Fruit fly (Drosophila melanogaster) whole organism, embryonic: ENCODE data around the gene Ube4B.
A peak's percentile ranks its signal among the peaks of the same experiment; 100 is the strongest.

ENCODE experiments used
- Ada2b ChIP-seq: fragments of 200-800 bp; sonication (Bioruptor generic); IDR thresholded peaks from 2 replicates; pipeline ENCODE4 v1.3.6; 2022; ENCODE audit warnings: missing biosample characterization, missing genetic modification characterization
- CG10147 ChIP-seq: fragments of 200-800 bp; sonication (Bioruptor generic); optimal IDR thresholded peaks from 2 replicates; lab custom pipeline; 2019; ENCODE audit warnings: missing biosample characterization, mild to moderate bottlenecking, missing genetic modification characterization, moderate library complexity
- CG10366 ChIP-seq: fragments of 200-800 bp; sonication (Bioruptor generic); IDR thresholded peaks from 2 replicates; pipeline ENCODE4 v1.3.6; 2022; ENCODE audit warnings: missing biosample characterization, missing genetic modification characterization
- CG11085 ChIP-seq: fragments of 200-800 bp; sonication (Bioruptor generic); IDR thresholded peaks from 2 replicates; pipeline ENCODE4 v1.3.6; 2022; ENCODE audit warnings: missing biosample characterization, missing genetic modification characterization
- CG11398 ChIP-seq: fragments of 200-800 bp; sonication (Bioruptor generic); optimal IDR thresholded peaks from 2 replicates; lab custom pipeline; 2016; ENCODE audit warnings: missing biosample characterization, missing genetic modification characterization
- CG11723 ChIP-seq: fragments of 200-800 bp; sonication (Bioruptor generic); optimal IDR thresholded peaks from 2 replicates; lab custom pipeline; 2017; ENCODE audit warnings: missing biosample characterization, mild to moderate bottlenecking, missing genetic modification characterization
- CG12155 ChIP-seq: fragments of 200-800 bp; sonication (Bioruptor generic); optimal IDR thresholded peaks from 3 replicates; lab custom pipeline; 2016; ENCODE audit warnings: missing biosample characterization, missing genetic modification characterization
- CG12391 ChIP-seq: fragments of 200-800 bp; sonication (Bioruptor generic); optimal IDR thresholded peaks from 3 replicates; lab custom pipeline; 2018; ENCODE audit warnings: missing biosample characterization, mild to moderate bottlenecking, missing genetic modification characterization, moderate library complexity
- CG14860 ChIP-seq: fragments of 200-800 bp; sonication (Bioruptor generic); IDR thresholded peaks from 3 replicates; pipeline ENCODE4 v1.3.6; 2022; ENCODE audit warnings: missing biosample characterization, missing genetic modification characterization; ENCODE audit not compliant: partially characterized antibody
- CG14965 ChIP-seq: fragments of 200-800 bp; sonication (Bioruptor generic); optimal IDR thresholded peaks from 2 replicates; lab custom pipeline; 2016; ENCODE audit warnings: missing biosample characterization, missing genetic modification characterization, borderline replicate concordance
- CG15011 ChIP-seq: fragments of 200-800 bp; sonication (Bioruptor generic); optimal IDR thresholded peaks from 3 replicates; lab custom pipeline; 2018; ENCODE audit warnings: missing biosample characterization, mild to moderate bottlenecking, missing genetic modification characterization
- CG15269 ChIP-seq: fragments of 200-800 bp; sonication (Bioruptor generic); optimal IDR thresholded peaks from 2 replicates; lab custom pipeline; 2018; ENCODE audit warnings: missing biosample characterization, mild to moderate bottlenecking, missing genetic modification characterization, moderate library complexity
- CG15514 ChIP-seq: fragments of 200-800 bp; sonication (Bioruptor generic); optimal IDR thresholded peaks from 3 replicates; lab custom pipeline; 2017; ENCODE audit warnings: missing biosample characterization, missing genetic modification characterization, mild to moderate bottlenecking, moderate library complexity, missing genetic modification reagents
- CG16815 ChIP-seq: fragments of 200-800 bp; sonication (Bioruptor generic); optimal IDR thresholded peaks from 3 replicates; lab custom pipeline; 2017; ENCODE audit warnings: missing biosample characterization, mild to moderate bottlenecking, missing genetic modification characterization
- CG17829 ChIP-seq: fragments of 200-800 bp; optimal IDR thresholded peaks from 2 replicates; lab custom pipeline; 2019; ENCODE audit warnings: missing biosample characterization, mild to moderate bottlenecking, missing genetic modification characterization, moderate library complexity
- CG1792 ChIP-seq: fragments of 200-800 bp; sonication (Bioruptor generic); optimal IDR thresholded peaks from 2 replicates; lab custom pipeline; 2016; ENCODE audit warnings: missing biosample characterization, missing genetic modification characterization
- CG2202 ChIP-seq: fragments of 200-800 bp; sonication (Bioruptor generic); optimal IDR thresholded peaks from 2 replicates; lab custom pipeline; 2018; ENCODE audit warnings: missing biosample characterization, mild to moderate bottlenecking, missing genetic modification characterization
- CG4854 ChIP-seq: fragments of 200-800 bp; sonication (Bioruptor generic); optimal IDR thresholded peaks from 2 replicates; lab custom pipeline; 2016; ENCODE audit warnings: missing biosample characterization, missing genetic modification characterization, inconsistent platforms
- CG6175 ChIP-seq: fragments of 200-800 bp; sonication (Bioruptor generic); IDR thresholded peaks from 3 replicates; pipeline ENCODE4 v1.3.6; 2022; ENCODE audit warnings: missing biosample characterization, missing genetic modification characterization
- CG7556 ChIP-seq: fragments of 200-800 bp; sonication (Bioruptor generic); optimal IDR thresholded peaks from 2 replicates; lab custom pipeline; 2017; ENCODE audit warnings: missing biosample characterization, mild to moderate bottlenecking, missing genetic modification characterization
- CG8089 ChIP-seq: fragments of 200-800 bp; sonication (Bioruptor generic); optimal IDR thresholded peaks from 3 replicates; lab custom pipeline; 2016; ENCODE audit warnings: missing biosample characterization, missing genetic modification characterization
- Chrac-16 ChIP-seq: fragments of 200-800 bp; sonication (Bioruptor generic); optimal IDR thresholded peaks from 3 replicates; lab custom pipeline; 2016; ENCODE audit warnings: missing biosample characterization, missing genetic modification characterization
- E2f2 ChIP-seq: fragments of 200-800 bp; sonication (Bioruptor generic); IDR thresholded peaks from 2 replicates; pipeline ENCODE4 v1.3.6; 2022; ENCODE audit warnings: missing biosample characterization, missing genetic modification characterization
- HLH3B ChIP-seq: fragments of 200-800 bp; sonication (Bioruptor generic); IDR thresholded peaks from 2 replicates; pipeline ENCODE4 v1.3.6; 2022; ENCODE audit warnings: missing biosample characterization, missing genetic modification characterization
- HLH54F ChIP-seq: fragments of 200-800 bp; sonication (Bioruptor generic); optimal IDR thresholded peaks from 3 replicates; lab custom pipeline; 2016; ENCODE audit warnings: missing biosample characterization, missing genetic modification characterization
- Ssrp ChIP-seq: fragments of 200-800 bp; sonication (Bioruptor generic); optimal IDR thresholded peaks from 2 replicates; lab custom pipeline; 2018; ENCODE audit warnings: missing biosample characterization, mild to moderate bottlenecking, missing genetic modification characterization, moderate library complexity
- ase ChIP-seq: fragments of 200-800 bp; sonication (Bioruptor generic); IDR thresholded peaks from 3 replicates; pipeline ENCODE4 v1.3.6; 2022; ENCODE audit warnings: missing biosample characterization, missing genetic modification characterization
- bbx ChIP-seq: fragments of 200-800 bp; sonication (Bioruptor generic); IDR thresholded peaks from 2 replicates; pipeline ENCODE4 v1.3.6; 2022; ENCODE audit warnings: missing biosample characterization, missing genetic modification characterization; ENCODE audit not compliant: partially characterized antibody
- cas ChIP-seq: fragments of 200-800 bp; sonication (Bioruptor generic); IDR thresholded peaks from 2 replicates; pipeline ENCODE4 v1.3.6; 2022; ENCODE audit warnings: missing biosample characterization, missing genetic modification characterization
- da ChIP-seq: fragments of 200-800 bp; sonication (Bioruptor generic); optimal IDR thresholded peaks from 2 replicates; lab custom pipeline; 2016; ENCODE audit warnings: missing biosample characterization, missing genetic modification characterization
- fd3F ChIP-seq: fragments of 200-800 bp; sonication (Bioruptor generic); optimal IDR thresholded peaks from 2 replicates; lab custom pipeline; 2018; ENCODE audit warnings: missing biosample characterization, mild to moderate bottlenecking, missing genetic modification characterization, moderate library complexity
- hth ChIP-seq: fragments of >200 bp; optimal IDR thresholded peaks from 2 replicates; lab custom pipeline; 2017; ENCODE audit warnings: inconsistent platforms
- ken ChIP-seq: fragments of 200-800 bp; sonication (Bioruptor generic); IDR thresholded peaks from 3 replicates; pipeline ENCODE4 v1.3.6; 2022; ENCODE audit warnings: missing biosample characterization, missing genetic modification characterization
- klu ChIP-seq: fragments of 200-800 bp; sonication (Bioruptor generic); IDR thresholded peaks from 2 replicates; pipeline ENCODE4 v1.3.6; 2022; ENCODE audit warnings: missing biosample characterization, missing genetic modification characterization
- lab ChIP-seq: fragments of 200-800 bp; sonication (Bioruptor generic); optimal IDR thresholded peaks from 3 replicates; lab custom pipeline; 2017; ENCODE audit warnings: missing biosample characterization, missing genetic modification characterization, mild to moderate bottlenecking, moderate library complexity, missing genetic modification reagents
- maf-S ChIP-seq: fragments of 200-800 bp; sonication (Bioruptor generic); optimal IDR thresholded peaks from 2 replicates; lab custom pipeline; 2016; ENCODE audit warnings: missing biosample characterization, missing genetic modification characterization
- nerfin-1 ChIP-seq: fragments of 200-800 bp; sonication (Bioruptor generic); optimal IDR thresholded peaks from 3 replicates; lab custom pipeline; 2019; ENCODE audit warnings: missing biosample characterization, mild to moderate bottlenecking, missing genetic modification characterization, moderate library complexity
- nerfin-2 ChIP-seq: fragments of 200-800 bp; sonication (Bioruptor generic); IDR thresholded peaks from 2 replicates; pipeline ENCODE4 v1.3.6; 2022; ENCODE audit warnings: missing biosample characterization, missing genetic modification characterization; ENCODE audit not compliant: partially characterized antibody
- nmo ChIP-seq: fragments of 200-800 bp; sonication (Bioruptor generic); optimal IDR thresholded peaks from 2 replicates; lab custom pipeline; 2018; ENCODE audit warnings: missing biosample characterization, mild to moderate bottlenecking, missing genetic modification characterization, moderate library complexity
- otp ChIP-seq: fragments of 200-800 bp; sonication (Bioruptor generic); IDR thresholded peaks from 3 replicates; pipeline ENCODE4, ENCODE4 v1.3.6; 2022; ENCODE audit warnings: missing biosample characterization, missing genetic modification characterization
- psq ChIP-seq: fragments of 200-800 bp; sonication (Bioruptor generic); optimal IDR thresholded peaks from 2 replicates; lab custom pipeline; 2017; ENCODE audit warnings: missing biosample characterization, missing genetic modification characterization
- shn ChIP-seq: fragments of 200-800 bp; sonication (Bioruptor generic); optimal IDR thresholded peaks from 3 replicates; lab custom pipeline; 2016; ENCODE audit warnings: missing biosample characterization, missing genetic modification characterization
- sisA ChIP-seq: fragments of 200-800 bp; sonication (Bioruptor generic); IDR thresholded peaks from 2 replicates; pipeline ENCODE4 v1.3.6; 2022; ENCODE audit warnings: missing biosample characterization, missing genetic modification characterization
- slbo ChIP-seq: fragments of 200-800 bp; sonication (Bioruptor generic); IDR thresholded peaks from 2 replicates; pipeline ENCODE4 v1.3.6; 2022; ENCODE audit warnings: missing biosample characterization, missing genetic modification characterization
- sqz ChIP-seq: fragments of 200-800 bp; sonication (Bioruptor generic); optimal IDR thresholded peaks from 3 replicates; lab custom pipeline; 2018; ENCODE audit warnings: missing biosample characterization, mild to moderate bottlenecking, missing genetic modification characterization
- stwl ChIP-seq: fragments of 200-800 bp; sonication (Bioruptor generic); optimal IDR thresholded peaks from 3 replicates; lab custom pipeline; 2018; ENCODE audit warnings: missing biosample characterization, mild to moderate bottlenecking, missing genetic modification characterization, moderate library complexity
- tio ChIP-seq: fragments of 200-800 bp; sonication (Bioruptor generic); optimal IDR thresholded peaks from 2 replicates; lab custom pipeline; 2017; ENCODE audit warnings: missing biosample characterization, missing genetic modification characterization, inconsistent platforms
- tup ChIP-seq: fragments of 200-800 bp; sonication (Bioruptor generic); optimal IDR thresholded peaks from 2 replicates; lab custom pipeline; 2016; ENCODE audit warnings: missing biosample characterization, mild to moderate bottlenecking, missing genetic modification characterization, moderate library complexity
- vvl ChIP-seq: fragments of 200-800 bp; sonication (Bioruptor generic); IDR thresholded peaks from 2 replicates; pipeline ENCODE4 v1.3.6; 2022; ENCODE audit warnings: missing biosample characterization, missing genetic modification characterization

Gene Ube4B

dm6 chr2L:13004059-13004870 is 15.0 kb downstream of the Ube4B start, which contains the start of the genes Vha68-1 and mTor (continued):
- TF ChIP-seq CG16815 (GFP tag; lab: Kevin White, UChicago) (peak; percentile 79), CG1792 (GFP tag; lab: Kevin White, UChicago) (no peak), CG6175 (GFP tag; lab: Robert Waterston, UW) (peak; percentile 74; the same call in 2 of the 3 replicates), nerfin-2 (GFP tag; lab: Robert Waterston, UW) (peak; percentile 73), bbx (GFP tag; lab: Robert Waterston, UW) (peak; percentile 75), cas (GFP tag; lab: Robert Waterston, UW) (peak; percentile 64; the same call in 1 of the 2 replicates), maf-S (GFP tag; lab: Kevin White, UChicago) (peak; percentile 68), E2f2 (peak; percentile 58), sqz (no peak), CG12155 (GFP tag; lab: Kevin White, UChicago) (peak; percentile 80), CG17829 (tag; lab: Kevin White, UChicago) (peak; percentile 85), CG11085 (GFP tag; lab: Robert Waterston, UW) (peak; percentile 56; the same call in 1 of the 2 replicates), slbo (peak; percentile 92), CG12391 (tag; lab: Kevin White, UChicago) (peak; percentile 88), ken (GFP tag; lab: Robert Waterston, UW) (peak; percentile 79), CG14860 (GFP tag; lab: Robert Waterston, UW) (peak; percentile 83), CG10147 (GFP tag; lab: Kevin White, UChicago) (no peak), CG7556 (GFP tag; lab: Kevin White, UChicago) (no peak), shn (GFP tag; lab: Kevin White, UChicago) (peak; percentile 78), Ssrp (tag; lab: Kevin White, UChicago) (peak; percentile 80), lab (no peak), otp (GFP tag; lab: Robert Waterston, UW) (0 out of 3 replicates have a peak, but pooled peaks have one; percentile 7), CG15269 (tag; lab: Kevin White, UChicago) (no peak), tio (peak; percentile 78), CG15011 (GFP tag; lab: Kevin White, UChicago) (no peak), stwl (tag; lab: Kevin White, UChicago) (no peak), hth (lab: Kevin White, UChicago) (no peak), Ada2b (peak; percentile 71), fd3F (GFP tag; lab: Kevin White, UChicago) (peak; percentile 60), HLH3B (GFP tag; lab: Robert Waterston, UW) (peak; percentile 73), HLH54F (peak; percentile 82), CG11723 (no peak), psq (GFP tag; lab: Kevin White, UChicago) (peak; percentile 58), Chrac-16 (peak; percentile 81), sisA (GFP tag; lab: Robert Waterston, UW) (peak; percentile 85), CG15514 (peak; percentile 71), vvl (GFP tag; lab: Robert Waterston, UW) (peak; percentile 72), CG14965 (no peak), CG10366 (GFP tag; lab: Robert Waterston, UW) (peak; percentile 80), ase (peak; percentile 74), CG11398 (GFP tag; lab: Kevin White, UChicago) (peak; percentile 48), klu (GFP tag; lab: Robert Waterston, UW) (peak; percentile 76; the same call in 1 of the 2 replicates), tup (GFP tag; lab: Kevin White, UChicago) (no peak), nmo (peak; percentile 90), CG4854 (GFP tag; lab: Kevin White, UChicago) (peak; percentile 60), da (no peak), CG8089 (peak; percentile 56), nerfin-1 (no peak), CG2202 (tag; lab: Kevin White, UChicago) (peak; percentile 23)
